Fruit fly (Drosophila melanogaster) whole organism, pupa: ENCODE measurements around the gene CG34174.

Experiments
- CG10348 ChIP-seq: fragments of 200-800 bp; sonication (Bioruptor generic); IDR thresholded peaks from 2 replicates; pipeline ENCODE4 v1.3.6; 2022; ENCODE audit warnings: missing biosample characterization, missing genetic modification characterization
- CG12605 ChIP-seq: fragments of 200-800 bp; sonication (Bioruptor generic); IDR thresholded peaks from 2 replicates; pipeline ENCODE4 v1.3.6; 2022; ENCODE audit warnings: missing biosample characterization, missing genetic modification characterization
- CG13204 ChIP-seq: fragments of 200-800 bp; sonication (Bioruptor generic); optimal IDR thresholded peaks from 2 replicates; lab custom pipeline; 2018; ENCODE audit warnings: missing biosample characterization, mild to moderate bottlenecking, missing genetic modification characterization, moderate library complexity
- CG14655 ChIP-seq: fragments of 200-800 bp; sonication (Bioruptor generic); optimal IDR thresholded peaks from 3 replicates; lab custom pipeline; 2017; ENCODE audit warnings: mild to moderate bottlenecking, missing biosample characterization, missing genetic modification reagents, missing genetic modification characterization
- CG15710 ChIP-seq: fragments of 200-800 bp; sonication (Bioruptor generic); optimal IDR thresholded peaks from 2 replicates; lab custom pipeline; 2018; ENCODE audit warnings: missing biosample characterization, mild to moderate bottlenecking, missing genetic modification characterization, moderate library complexity
- CG17806 ChIP-seq: fragments of 200-800 bp; sonication (Bioruptor generic); optimal IDR thresholded peaks from 2 replicates; lab custom pipeline; 2018; ENCODE audit warnings: missing biosample characterization, mild to moderate bottlenecking, missing genetic modification characterization, moderate library complexity
- CG32121 ChIP-seq: fragments of 200-800 bp; sonication (Bioruptor generic); IDR thresholded peaks from 2 replicates; pipeline ENCODE4 v1.3.6; 2022; ENCODE audit warnings: missing biosample characterization, missing genetic modification characterization
- CG34367 ChIP-seq: fragments of 200-800 bp; sonication (Bioruptor generic); optimal IDR thresholded peaks from 2 replicates; lab custom pipeline; 2018; ENCODE audit warnings: missing biosample characterization, mild to moderate bottlenecking, missing genetic modification characterization
- CG4496 ChIP-seq: fragments of 200-800 bp; sonication (Bioruptor generic); IDR thresholded peaks from 3 replicates; pipeline ENCODE4 v1.3.6; 2022; ENCODE audit warnings: missing biosample characterization, missing genetic modification characterization
- CG8159 ChIP-seq: fragments of 200-800 bp; sonication (Bioruptor generic); optimal IDR thresholded peaks from 3 replicates; lab custom pipeline; 2018; ENCODE audit warnings: missing biosample characterization, mild to moderate bottlenecking, missing genetic modification characterization, moderate library complexity
- CG8301 ChIP-seq: fragments of 200-800 bp; sonication (Bioruptor generic); optimal IDR thresholded peaks from 2 replicates; lab custom pipeline; 2018; ENCODE audit warnings: missing biosample characterization, mild to moderate bottlenecking, missing genetic modification characterization
- CG9948 ChIP-seq: fragments of 200-800 bp; sonication (Bioruptor generic); optimal IDR thresholded peaks from 2 replicates; lab custom pipeline; 2018; ENCODE audit warnings: missing biosample characterization, mild to moderate bottlenecking, missing genetic modification characterization, moderate library complexity
- D1 ChIP-seq: fragments of 200-800 bp; sonication (Bioruptor generic); optimal IDR thresholded peaks from 2 replicates; lab custom pipeline; 2018; ENCODE audit warnings: missing biosample characterization, mild to moderate bottlenecking, missing genetic modification characterization, moderate library complexity
- EcR ChIP-seq: fragments of 200-800 bp; sonication (Bioruptor generic); optimal IDR thresholded peaks from 3 replicates; lab custom pipeline; 2019; ENCODE audit warnings: missing biosample characterization, missing genetic modification characterization, mild to moderate bottlenecking, moderate library complexity, missing genetic modification reagents
- Ets98B ChIP-seq: fragments of 200-800 bp; sonication (Bioruptor generic); IDR thresholded peaks from 2 replicates; pipeline ENCODE4 v1.3.6; 2022; ENCODE audit warnings: missing biosample characterization, missing genetic modification characterization
- Pif1A ChIP-seq: fragments of 200-800 bp; sonication (Bioruptor generic); optimal IDR thresholded peaks from 3 replicates; lab custom pipeline; 2016; ENCODE audit warnings: missing biosample characterization, missing genetic modification characterization
- Pif1B ChIP-seq: fragments of 200-800 bp; sonication (Bioruptor generic); optimal IDR thresholded peaks from 3 replicates; lab custom pipeline; 2016; ENCODE audit warnings: missing biosample characterization, missing genetic modification characterization
- Snoo ChIP-seq: fragments of 200-800 bp; sonication (Bioruptor generic); optimal IDR thresholded peaks from 3 replicates; lab custom pipeline; 2017; ENCODE audit warnings: missing biosample characterization, mild to moderate bottlenecking, missing genetic modification characterization, inconsistent platforms
- fd96Ca ChIP-seq: fragments of 200-800 bp; sonication (Bioruptor generic); IDR thresholded peaks from 3 replicates; pipeline ENCODE4 v1.3.6; 2022; ENCODE audit warnings: missing biosample characterization, missing genetic modification characterization
- gl ChIP-seq: fragments of 200-800 bp; sonication (Bioruptor generic); optimal IDR thresholded peaks from 2 replicates; lab custom pipeline; 2018; ENCODE audit warnings: missing biosample characterization, mild to moderate bottlenecking, missing genetic modification characterization
- rn ChIP-seq: fragments of 200-800 bp; sonication (Bioruptor generic); IDR thresholded peaks from 2 replicates; pipeline ENCODE4 v1.3.6; 2022; ENCODE audit warnings: missing biosample characterization, missing genetic modification characterization

CG34174 gene

dm6 chr2L:2173604-2174003 lies 40.5 kb upstream of the CG34174 start:
- no peak for TF ChIP-seq CG4496 (GFP tag; lab: Robert Waterston, UW)
- no peak for TF ChIP-seq D1 (tag; lab: Kevin White, UChicago)
- no peak for TF ChIP-seq CG9948
- TF ChIP-seq CG10348 (GFP tag; lab: Robert Waterston, UW), result no peak
- TF ChIP-seq CG14655, result no peak
- no peak for TF ChIP-seq EcR (GFP tag; lab: Kevin White, UChicago)
- TF ChIP-seq CG12605 (GFP tag; lab: Robert Waterston, UW), result no peak
- no peak for TF ChIP-seq rn (GFP tag; lab: Robert Waterston, UW)
- TF ChIP-seq CG17806 (tag; lab: Kevin White, UChicago), result no peak
- no peak for TF ChIP-seq Pif1B (GFP tag; lab: Kevin White, UChicago)
- TF ChIP-seq fd96Ca (GFP tag; lab: Robert Waterston, UW), result no peak
- no peak for TF ChIP-seq Pif1A (GFP tag; lab: Kevin White, UChicago)
- TF ChIP-seq CG34367 (tag; lab: Kevin White, UChicago), result no peak
- no peak for TF ChIP-seq CG8301
- no peak for TF ChIP-seq Ets98B
- TF ChIP-seq gl, result no peak

DNA sequence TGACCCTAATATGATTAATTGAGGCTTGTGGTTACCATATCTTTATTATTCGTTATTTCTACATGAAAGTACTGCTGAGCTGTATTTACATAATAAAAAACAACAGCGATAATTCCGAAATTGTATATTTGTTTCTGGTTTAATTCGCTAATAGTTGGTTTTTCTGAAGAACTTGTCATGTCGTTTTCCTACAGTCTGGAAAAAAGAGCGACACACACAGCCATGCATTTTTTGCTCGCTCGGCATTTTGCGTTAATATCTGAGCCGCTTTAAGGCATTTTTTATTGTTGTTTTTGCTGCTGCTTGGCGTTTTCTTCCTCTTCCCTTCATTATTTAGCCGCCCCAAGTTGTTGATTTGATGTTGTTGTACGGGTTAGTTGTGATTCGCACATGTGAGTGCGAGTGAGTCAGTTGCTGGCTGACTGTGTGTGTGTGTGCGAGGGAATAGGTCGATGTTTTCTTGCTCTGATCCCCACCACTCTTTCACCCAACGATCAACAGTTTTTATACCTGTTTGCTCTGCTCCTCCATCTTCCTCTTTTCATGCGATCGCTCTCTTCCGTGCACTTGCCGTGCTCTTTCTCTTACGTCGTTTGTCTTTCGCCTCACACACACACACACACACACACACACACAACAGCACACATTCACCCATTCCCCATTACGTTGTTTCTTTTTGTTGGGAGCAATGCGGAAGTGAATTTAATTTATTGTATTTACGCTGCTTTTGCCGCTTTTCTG lies 38.8 kb upstream of the CG34174 start:
- TF ChIP-seq Pif1A (GFP tag; lab: Kevin White, UChicago) (peak; percentile 19), Pif1B (GFP tag; lab: Kevin White, UChicago) (peak; percentile 58), rn (GFP tag; lab: Robert Waterston, UW) (0 out of 2 replicates have a peak, but pooled peaks have one; percentile 49), CG12605 (GFP tag; lab: Robert Waterston, UW) (peak; percentile 46), CG8301 (no peak), CG32121 (peak; percentile 37; the same call in 1 of the 2 replicates), CG13204 (GFP tag; lab: Kevin White, UChicago) (peak; percentile 86), CG14655 (peak; percentile 23), fd96Ca (GFP tag; lab: Robert Waterston, UW) (0 out of 3 replicates have a peak, but pooled peaks have one; percentile 26), CG8159 (tag; lab: Kevin White, UChicago) (peak; percentile 15), Snoo (peak; percentile 3), CG17806 (tag; lab: Kevin White, UChicago) (peak; percentile 32), CG10348 (GFP tag; lab: Robert Waterston, UW) (no peak), CG9948 (peak; percentile 46), gl (no peak), CG34367 (tag; lab: Kevin White, UChicago) (no peak), EcR (GFP tag; lab: Kevin White, UChicago) (peak; percentile 94), Ets98B (no peak; the same call in 1 of the 2 replicates), D1 (tag; lab: Kevin White, UChicago) (no peak), CG15710 (tag; lab: Kevin White, UChicago) (peak; percentile 35), CG4496 (GFP tag; lab: Robert Waterston, UW) (peak; percentile 49; the same call in 2 of the 3 replicates)
- TF ChIP-seq, all 21 proteins: peak for 15

dm6 chr2L:2175930-2176643 lies 38.0 kb upstream of the CG34174 start:
- TF ChIP-seq EcR (GFP tag; lab: Kevin White, UChicago), result no peak
- peak; percentile 20 for TF ChIP-seq Snoo
- TF ChIP-seq CG34367 (tag; lab: Kevin White, UChicago), result peak; percentile 38
- peak; percentile 56 for TF ChIP-seq gl
- TF ChIP-seq CG4496 (GFP tag; lab: Robert Waterston, UW), result peak; percentile 44; the same call in 2 of the 3 replicates
- TF ChIP-seq Pif1A (GFP tag; lab: Kevin White, UChicago), result peak; percentile 53
- peak; percentile 60 for TF ChIP-seq CG13204 (GFP tag; lab: Kevin White, UChicago)
- TF ChIP-seq CG10348 (GFP tag; lab: Robert Waterston, UW), result no peak
- peak; percentile 63 for TF ChIP-seq CG14655
- TF ChIP-seq Ets98B, result peak; percentile 23; the same call in 1 of the 2 replicates
- peak; percentile 49 for TF ChIP-seq D1 (tag; lab: Kevin White, UChicago)
- peak; percentile 45 for TF ChIP-seq CG32121
- TF ChIP-seq CG8159 (tag; lab: Kevin White, UChicago), result peak; percentile 73
- no peak for TF ChIP-seq rn (GFP tag; lab: Robert Waterston, UW)
- TF ChIP-seq CG8301, result peak; percentile 46
- peak; percentile 17; the same call in 1 of the 3 replicates for TF ChIP-seq fd96Ca (GFP tag; lab: Robert Waterston, UW)
- TF ChIP-seq CG17806 (tag; lab: Kevin White, UChicago), result peak; percentile 33
- peak; percentile 60 for TF ChIP-seq Pif1B (GFP tag; lab: Kevin White, UChicago)
- TF ChIP-seq CG9948, result peak; percentile 46
- peak; percentile 73 for TF ChIP-seq CG12605 (GFP tag; lab: Robert Waterston, UW)
- peak; percentile 52 for TF ChIP-seq CG15710 (tag; lab: Kevin White, UChicago)

DNA sequence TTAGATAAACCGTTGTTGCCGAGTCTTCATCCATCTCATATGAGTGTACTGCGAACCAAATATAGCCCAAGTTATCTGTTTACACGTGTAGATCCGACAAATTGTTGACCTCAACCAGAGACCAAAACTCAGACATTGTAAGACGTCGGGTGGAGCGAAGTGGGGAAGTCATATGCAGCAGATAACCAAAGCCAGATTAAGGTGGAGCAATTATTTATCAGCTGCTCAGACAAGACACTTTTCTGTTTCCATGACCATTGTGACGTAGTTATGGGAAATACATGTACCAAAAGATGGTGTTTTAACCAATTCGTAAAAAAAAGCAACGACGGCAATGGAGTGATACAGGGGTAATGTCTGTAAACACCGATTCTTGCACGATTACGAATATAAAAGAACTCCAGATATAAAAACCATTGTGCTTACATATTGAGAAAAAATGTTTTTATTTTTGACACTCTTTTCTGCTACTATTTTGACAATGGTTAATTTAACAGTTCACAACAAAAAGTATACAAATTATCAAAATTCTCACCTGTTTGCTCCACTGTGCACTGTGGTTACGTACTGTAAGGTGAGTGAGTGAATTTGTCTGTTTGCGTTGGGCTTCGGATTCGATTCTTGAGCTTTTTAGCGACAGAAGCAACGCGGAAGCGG lies 36.6 kb upstream of the CG34174 start:
- TF ChIP-seq CG15710 (tag; lab: Kevin White, UChicago), result peak; percentile 45
- TF ChIP-seq rn (GFP tag; lab: Robert Waterston, UW), result peak; percentile 33; the same call in 1 of the 2 replicates
- TF ChIP-seq CG32121, result no peak
- no peak for TF ChIP-seq CG12605 (GFP tag; lab: Robert Waterston, UW)
- no peak for TF ChIP-seq CG13204 (GFP tag; lab: Kevin White, UChicago)
- no peak for TF ChIP-seq D1 (tag; lab: Kevin White, UChicago)
- TF ChIP-seq CG9948, result peak; percentile 42
- peak; percentile 50 for TF ChIP-seq CG8301
- peak; percentile 64 for TF ChIP-seq Pif1B (GFP tag; lab: Kevin White, UChicago)
- no peak for TF ChIP-seq EcR (GFP tag; lab: Kevin White, UChicago)
- peak; percentile 69; the same call in 2 of the 3 replicates for TF ChIP-seq CG4496 (GFP tag; lab: Robert Waterston, UW)
- TF ChIP-seq CG10348 (GFP tag; lab: Robert Waterston, UW), result no peak
- TF ChIP-seq gl, result no peak
- TF ChIP-seq CG17806 (tag; lab: Kevin White, UChicago), result peak; percentile 41
- TF ChIP-seq CG34367 (tag; lab: Kevin White, UChicago), result peak; percentile 41
- TF ChIP-seq Snoo, result peak; percentile 75
- TF ChIP-seq fd96Ca (GFP tag; lab: Robert Waterston, UW), result no peak
- peak; percentile 58 for TF ChIP-seq CG14655
- TF ChIP-seq Ets98B, result no peak
- TF ChIP-seq CG8159 (tag; lab: Kevin White, UChicago), result peak; percentile 66
- TF ChIP-seq Pif1A (GFP tag; lab: Kevin White, UChicago), result peak; percentile 68
